Worm (Caenorhabditis elegans) whole organism, L4 larva: ENCODE measurements around the gene cku-80.

ENCODE experiments used
- D1046.2 ChIP-seq: fragments of 200-800 bp; sonication (Bioruptor generic); IDR thresholded peaks from 2 replicates; pipeline ENCODE4 v1.3.6; 2022; ENCODE audit warnings: missing genetic modification characterization, missing compliant biosample characterization
- F10B5.3 ChIP-seq: sonication (generic microtip); optimal IDR thresholded peaks from 2 replicates; lab custom pipeline; 2016; ENCODE audit warnings: mild to moderate bottlenecking, missing genetic modification characterization, missing compliant biosample characterization
- F26F4.8 ChIP-seq: fragments of 200-800 bp; sonication (Bioruptor generic); conservative IDR thresholded peaks from 2 replicates; pipeline ENCODE4 v1.3.6; 2022; ENCODE audit warnings: missing genetic modification characterization, missing compliant biosample characterization
- F49E8.2 ChIP-seq: sonication (generic microtip); optimal IDR thresholded peaks from 2 replicates; lab custom pipeline; 2016; ENCODE audit warnings: missing compliant biosample characterization, mild to moderate bottlenecking, missing genetic modification characterization, borderline replicate concordance
- R02D3.7 ChIP-seq: fragments of 150-350 bp; sonication (generic microtip); optimal IDR thresholded peaks from 3 replicates; lab custom pipeline; 2014; ENCODE audit warnings: missing biosample characterization, missing genetic modification characterization
- Y75B8A.6 ChIP-seq: fragments of 200-800 bp; sonication (Bioruptor generic); IDR thresholded peaks from 2 replicates; pipeline ENCODE4 v1.3.6; 2022; ENCODE audit warnings: missing genetic modification reagents, missing genetic modification characterization, missing compliant biosample characterization
- aha-1 ChIP-seq: fragments of 150-350 bp; peaks from one replicate; lab custom pipeline; 2014; ENCODE audit warnings: missing biosample characterization, missing genetic modification characterization
- arid-1 ChIP-seq: fragments of 200-800 bp; sonication (Bioruptor generic); conservative IDR thresholded peaks from 2 replicates; pipeline ENCODE4 v1.3.6; 2022; ENCODE audit warnings: missing genetic modification reagents, missing genetic modification characterization, missing compliant biosample characterization
- attf-4 ChIP-seq: sonication (generic microtip); optimal IDR thresholded peaks from 3 replicates; lab custom pipeline; 2017; ENCODE audit warnings: missing biosample characterization, missing genetic modification characterization
- ceh-28 ChIP-seq: fragments of 150-350 bp; optimal IDR thresholded peaks from 2 replicates; lab custom pipeline; 2014; ENCODE audit warnings: missing biosample characterization, missing genetic modification reagents, missing genetic modification characterization
- daf-16 ChIP-seq, 3 experiments: sonication (generic microtip); optimal IDR thresholded peaks; 2 replicates each; lab custom pipeline; 2016 to 2017; ENCODE audit warnings: missing genetic modification characterization in 3 of 3, missing genetic modification reagents in 3 of 3, mild to moderate bottlenecking in 2 of 3, missing compliant biosample characterization in 2 of 3, missing biosample characterization in 1 of 3, moderate library complexity in 1 of 3
- daf-19 ChIP-seq: fragments of 200-800 bp; sonication (Bioruptor generic); conservative IDR thresholded peaks from 2 replicates; pipeline ENCODE4 v1.3.6; 2022; ENCODE audit warnings: missing genetic modification characterization, missing compliant biosample characterization
- dmd-6 ChIP-seq: fragments of 200-800 bp; sonication (Bioruptor generic); IDR thresholded peaks from 2 replicates; pipeline ENCODE4 v1.3.6; 2022; ENCODE audit warnings: missing genetic modification reagents, missing genetic modification characterization, missing compliant biosample characterization
- dmd-8 ChIP-seq: fragments of 200-800 bp; sonication (Bioruptor generic); IDR thresholded peaks from 2 replicates; pipeline ENCODE4 v1.3.6; 2022; ENCODE audit warnings: missing genetic modification characterization, missing compliant biosample characterization
- dve-1 ChIP-seq: sonication (generic microtip); optimal IDR thresholded peaks from 2 replicates; lab custom pipeline; 2017; ENCODE audit warnings: antibody characterized with exemption, mild to moderate bottlenecking, missing genetic modification characterization, missing compliant biosample characterization; ENCODE audit not compliant: insufficient read depth
- egl-43 ChIP-seq: fragments of 200-800 bp; sonication (Bioruptor generic); IDR thresholded peaks from 2 replicates; pipeline ENCODE4 v1.3.6; 2022; ENCODE audit warnings: missing genetic modification reagents, missing genetic modification characterization, missing compliant biosample characterization
- hif-1 ChIP-seq, 2 experiments: sonication (generic microtip); optimal IDR thresholded peaks; 2 replicates each; lab custom pipeline; 2016 to 2017; ENCODE audit warnings: missing compliant biosample characterization in 2 of 2, missing genetic modification characterization in 2 of 2, missing genetic modification reagents in 2 of 2, missing genotype in 2 of 2, mild to moderate bottlenecking in 1 of 2
- hlh-30 ChIP-seq: sonication (generic microtip); optimal IDR thresholded peaks from 2 replicates; lab custom pipeline; 2017; ENCODE audit warnings: antibody characterized with exemption, mild to moderate bottlenecking, missing genetic modification characterization, missing compliant biosample characterization; ENCODE audit not compliant: insufficient read depth
- lim-7 ChIP-seq: fragments of 200-800 bp; sonication (Bioruptor generic); IDR thresholded peaks from 2 replicates; pipeline ENCODE4 v1.3.6; 2022; ENCODE audit warnings: missing genetic modification characterization, missing compliant biosample characterization
- lin-1 ChIP-seq: fragments of 200-800 bp; sonication (Bioruptor generic); IDR thresholded peaks from 2 replicates; pipeline ENCODE4 v1.3.6; 2022; ENCODE audit warnings: missing genetic modification reagents, missing genetic modification characterization, missing compliant biosample characterization
- lin-38 ChIP-seq: fragments of 200-800 bp; sonication (Bioruptor generic); IDR thresholded peaks from 2 replicates; pipeline ENCODE4 v1.3.6; 2022; ENCODE audit warnings: missing genetic modification reagents, missing genetic modification characterization, missing compliant biosample characterization
- lir-3 ChIP-seq: sonication (generic microtip); optimal IDR thresholded peaks from 2 replicates; lab custom pipeline; 2016; ENCODE audit warnings: mild to moderate bottlenecking, missing genetic modification characterization, missing compliant biosample characterization
- lsy-2 ChIP-seq, 2 experiments: fragments of 150-350 bp in 1 of 2; sonication (generic microtip) in 1 of 2; optimal IDR thresholded peaks; 2 replicates each; lab custom pipeline; 2014 to 2017; ENCODE audit warnings: missing biosample characterization in 2 of 2, missing genetic modification characterization in 2 of 2
- madf-5 ChIP-seq, 2 experiments: fragments of 200-800 bp; sonication (Bioruptor generic); IDR thresholded peaks; 2 replicates each; pipeline ENCODE4 v1.3.6; 2022; ENCODE audit warnings: missing compliant biosample characterization in 2 of 2, missing genetic modification characterization in 2 of 2
- mdl-1 ChIP-seq, 2 experiments: fragments of 150-350 bp in 1 of 2; sonication (generic microtip) in 1 of 2; optimal IDR thresholded peaks; 2 replicates each; lab custom pipeline; 2014 to 2017; ENCODE audit warnings: missing biosample characterization in 2 of 2, missing genetic modification characterization in 2 of 2
- mdt-29 ChIP-seq: fragments of 200-800 bp; sonication (Bioruptor generic); IDR thresholded peaks from 2 replicates; pipeline ENCODE4 v1.3.6; 2022; ENCODE audit warnings: missing genetic modification reagents, missing genetic modification characterization, missing compliant biosample characterization
- mep-1 ChIP-seq: fragments of 150-350 bp; sonication (generic microtip); optimal IDR thresholded peaks from 3 replicates; lab custom pipeline; 2014; ENCODE audit warnings: missing biosample characterization, missing genetic modification characterization
- mes-2 ChIP-seq: sonication (generic microtip); optimal IDR thresholded peaks from 2 replicates; lab custom pipeline; 2016; ENCODE audit warnings: missing genotype, mild to moderate bottlenecking, missing genetic modification characterization, missing compliant biosample characterization; ENCODE audit not compliant: poor library complexity, severe bottlenecking
- mxl-3 ChIP-seq: fragments of 200-800 bp; sonication (Bioruptor generic); optimal IDR thresholded peaks from 2 replicates; lab custom pipeline; 2018; ENCODE audit warnings: mild to moderate bottlenecking, missing genetic modification characterization, missing compliant biosample characterization
- nhr-102 ChIP-seq: sonication (generic microtip); optimal IDR thresholded peaks from 2 replicates; lab custom pipeline; 2016; ENCODE audit warnings: mild to moderate bottlenecking, missing genetic modification characterization, moderate library complexity, missing compliant biosample characterization
- nhr-48 ChIP-seq: sonication (generic microtip); optimal IDR thresholded peaks from 2 replicates; lab custom pipeline; 2016; ENCODE audit warnings: mild to moderate bottlenecking, missing genetic modification characterization, missing compliant biosample characterization
- pha-4 ChIP-seq, 2 experiments: fragments of 150-350 bp in 1 of 2; fragments of 200-800 bp in 1 of 2; sonication (Bioruptor generic) in 1 of 2; IDR thresholded peaks in 1 of 2; optimal IDR thresholded peaks in 1 of 2; 2 replicates each; pipeline versions ENCODE4 v1.3.6 to Lab custom; 2014 to 2022; ENCODE audit warnings: missing genetic modification characterization in 2 of 2, missing genetic modification reagents in 2 of 2, missing biosample characterization in 1 of 2, missing compliant biosample characterization in 1 of 2
- php-3 ChIP-seq: fragments of 200-800 bp; sonication (Bioruptor generic); IDR thresholded peaks from 2 replicates; pipeline ENCODE4 v1.3.6; 2022; ENCODE audit warnings: missing genetic modification reagents, missing genetic modification characterization, missing compliant biosample characterization
- pqm-1 ChIP-seq: sonication (generic microtip); optimal IDR thresholded peaks from 2 replicates; lab custom pipeline; 2017; ENCODE audit warnings: missing biosample characterization, missing genetic modification characterization
- skn-1 ChIP-seq: fragments of 150-350 bp; optimal IDR thresholded peaks from 2 replicates; lab custom pipeline; 2014; ENCODE audit warnings: missing biosample characterization, missing genetic modification characterization
- snpc-1.2 ChIP-seq: fragments of 200-800 bp; sonication (Bioruptor generic); IDR thresholded peaks from 2 replicates; pipeline ENCODE4 v1.3.6; 2022; ENCODE audit warnings: missing genetic modification reagents, missing genetic modification characterization, missing compliant biosample characterization
- tag-97 ChIP-seq: fragments of 200-800 bp; sonication (Bioruptor generic); IDR thresholded peaks from 2 replicates; pipeline ENCODE4 v1.3.6; 2022; ENCODE audit warnings: missing genetic modification characterization, missing compliant biosample characterization
- unc-130 ChIP-seq: sonication (generic microtip); optimal IDR thresholded peaks from 2 replicates; lab custom pipeline; 2016; ENCODE audit warnings: missing genetic modification reagents, missing genetic modification characterization, missing compliant biosample characterization
- unc-62 ChIP-seq, 3 experiments: fragments of 150-350 bp in 1 of 3; sonication (generic microtip); optimal IDR thresholded peaks in 2 of 3; peaks in 1 of 3; 1 replicate in 1 of 3; 2 replicates in 2 of 3; lab custom pipeline; 2014 to 2017; ENCODE audit warnings: missing biosample characterization in 3 of 3, missing genetic modification characterization in 3 of 3, missing genetic modification reagents in 3 of 3, missing genotype in 1 of 3
- vab-7 ChIP-seq: fragments of 200-800 bp; sonication (Bioruptor generic); IDR thresholded peaks from 2 replicates; pipeline ENCODE4 v1.3.6; 2022; ENCODE audit warnings: missing genetic modification reagents, missing genetic modification characterization, missing compliant biosample characterization
- zfp-3 ChIP-seq: fragments of 200-800 bp; sonication (Bioruptor generic); conservative IDR thresholded peaks from 2 replicates; pipeline ENCODE4 v1.3.6; 2022; ENCODE audit warnings: missing genetic modification reagents, missing genetic modification characterization, missing compliant biosample characterization
- zip-11 ChIP-seq: fragments of 200-800 bp; sonication (Bioruptor generic); IDR thresholded peaks from 2 replicates; pipeline ENCODE4 v1.3.6; 2022; ENCODE audit warnings: missing genetic modification characterization, missing compliant biosample characterization

Gene cku-80

ce11 chrIII:4444492-4444891 lies 24.8 kb downstream of the cku-80 start:
- no peak for TF ChIP-seq mdl-1 (tag; optimal IDR thresholded peaks at IDR 0.05; lab: Kevin White, UChicago)
- peak; percentile 9 for TF ChIP-seq aha-1
- TF ChIP-seq attf-4 (tag; lab: Kevin White, UChicago), result no peak

DNA sequence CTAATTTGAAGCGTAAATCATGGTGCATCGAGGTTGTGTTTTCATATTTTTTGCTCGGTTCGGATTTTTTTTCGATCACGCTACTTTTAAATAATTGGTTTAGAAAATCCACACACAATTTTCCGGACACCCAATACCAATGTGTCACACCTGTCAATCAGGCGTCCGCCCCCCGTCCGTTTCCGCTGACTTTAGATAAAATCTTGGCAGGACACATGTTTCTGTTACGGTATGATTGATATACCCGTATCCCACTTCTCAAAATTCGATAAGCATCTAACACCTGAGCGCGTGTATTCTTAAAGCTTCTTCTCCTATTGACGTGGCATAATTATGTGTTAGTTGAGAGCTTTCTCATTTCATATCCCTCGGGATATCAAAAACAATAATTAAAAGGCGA lies 28.4 kb downstream of the cku-80 start:
- no peak for TF ChIP-seq mxl-3 (GFP tag; lab: Kevin White, UChicago)
- no peak for TF ChIP-seq lsy-2 (tag; optimal IDR thresholded peaks at IDR 0.05; lab: Kevin White, UChicago)
- TF ChIP-seq aha-1, result peak; percentile 9
- TF ChIP-seq daf-19 (GFP tag; lab: Robert Waterston, UW), result no peak
- TF ChIP-seq F49E8.2 (tag; lab: Kevin White, UChicago), result no peak
- TF ChIP-seq zfp-3, result no peak
- TF ChIP-seq unc-62 (GFP tag; optimal IDR thresholded peaks at IDR 0.05 in 1 of 2; lab: Kevin White, UChicago), result peak in 1 of 2 experiments; percentile 89
- TF ChIP-seq unc-62 (tag; optimal IDR thresholded peaks at IDR 0.05; lab: Kevin White, UChicago), result no peak
- no peak for TF ChIP-seq arid-1 (GFP tag; lab: Robert Waterston, UW)
- TF ChIP-seq zip-11 (GFP tag; lab: Robert Waterston, UW), result no peak

ce11 chrIII:4449357-4449756 lies 29.7 kb downstream of the cku-80 start:
- peak; percentile 12 for TF ChIP-seq nhr-48 (tag; lab: Kevin White, UChicago)
- no peak for TF ChIP-seq lin-1 (GFP tag; lab: Robert Waterston, UW)
- TF ChIP-seq dmd-8 (GFP tag; lab: Robert Waterston, UW), result 0 out of 2 replicates have a peak, but pooled peaks have one; percentile 60
- TF ChIP-seq F26F4.8 (GFP tag; lab: Robert Waterston, UW), result 0 out of 2 replicates have a peak, but pooled peaks have one; percentile 28
- TF ChIP-seq hif-1 (tag; optimal IDR thresholded peaks at IDR 0.05; lab: Kevin White, UChicago), result no peak
- 0 out of 4 replicates have a peak, but pooled peaks have one; percentile 6 to 28 for TF ChIP-seq madf-5 (GFP tag; IDR thresholded peaks at IDR 0.05; lab: Robert Waterston, UW)
- TF ChIP-seq dmd-6 (GFP tag; lab: Robert Waterston, UW), result peak; percentile 32; the same call in 1 of the 2 replicates
- no peak for TF ChIP-seq tag-97 (GFP tag; lab: Robert Waterston, UW)
- TF ChIP-seq unc-130 (GFP tag; lab: Kevin White, UChicago), result peak; percentile 51
- TF ChIP-seq nhr-102 (tag; lab: Kevin White, UChicago), result peak; percentile 26
- peak; percentile 49; the same call in 1 of the 2 replicates for TF ChIP-seq vab-7
- peak; percentile 61; the same call in 1 of the 2 replicates for TF ChIP-seq lim-7 (GFP tag; lab: Robert Waterston, UW)
- no peak for TF ChIP-seq mdl-1 (tag; optimal IDR thresholded peaks at IDR 0.05; lab: Kevin White, UChicago)
- 0 out of 2 replicates have a peak, but pooled peaks have one; percentile 7 for TF ChIP-seq mdt-29 (GFP tag; lab: Robert Waterston, UW)
- no peak for TF ChIP-seq lir-3 (tag; lab: Kevin White, UChicago)
- TF ChIP-seq D1046.2 (GFP tag; lab: Robert Waterston, UW), result 0 out of 2 replicates have a peak, but pooled peaks have one; percentile 70
- peak; percentile 48 for TF ChIP-seq F49E8.2 (tag; lab: Kevin White, UChicago)
- TF ChIP-seq R02D3.7 (tag; lab: Kevin White, UChicago), result no peak
- TF ChIP-seq pha-4 (GFP tag; IDR thresholded peaks at IDR 0.05; lab: Robert Waterston, UW), result peak; percentile 41; the same call in 1 of the 2 replicates
- TF ChIP-seq pha-4 (tag; optimal IDR thresholded peaks at IDR 0.05; lab: Kevin White, UChicago), result no peak
- TF ChIP-seq php-3 (GFP tag; lab: Robert Waterston, UW), result 0 out of 2 replicates have a peak, but pooled peaks have one; percentile 21
- TF ChIP-seq mes-2 (tag; lab: Kevin White, UChicago), result peak; percentile 10
- TF ChIP-seq mep-1, result no peak
- peak in 1 of 2 experiments; percentile 47 for TF ChIP-seq unc-62 (GFP tag; optimal IDR thresholded peaks at IDR 0.05 in 1 of 2; lab: Kevin White, UChicago)
- TF ChIP-seq unc-62 (tag; optimal IDR thresholded peaks at IDR 0.05; lab: Kevin White, UChicago), result no peak
- TF ChIP-seq arid-1 (GFP tag; lab: Robert Waterston, UW), result peak; percentile 71
- TF ChIP-seq lin-38, result peak; percentile 63
- TF ChIP-seq dve-1 (tag; lab: Kevin White, UChicago), result peak; percentile 44
- TF ChIP-seq egl-43 (GFP tag; lab: Robert Waterston, UW), result 0 out of 2 replicates have a peak, but pooled peaks have one; percentile 41
- 0 out of 2 replicates have a peak, but pooled peaks have one; percentile 29 for TF ChIP-seq Y75B8A.6
- no peak for TF ChIP-seq mxl-3 (GFP tag; lab: Kevin White, UChicago)
- TF ChIP-seq skn-1, result no peak
- TF ChIP-seq daf-19 (GFP tag; lab: Robert Waterston, UW), result peak; percentile 46; the same call in 1 of the 2 replicates
- no peak for TF ChIP-seq pqm-1 (tag; lab: Kevin White, UChicago)
- TF ChIP-seq hlh-30, result peak; percentile 6
- no peak for TF ChIP-seq ceh-28 (tag; lab: Kevin White, UChicago)
- peak in 1 of 2 experiments; percentile 64 for TF ChIP-seq daf-16 (GFP tag; optimal IDR thresholded peaks at IDR 0.05; lab: Kevin White, UChicago)
- no peak for TF ChIP-seq daf-16 (tag; optimal IDR thresholded peaks at IDR 0.05; lab: Kevin White, UChicago)
- TF ChIP-seq snpc-1.2 (GFP tag; lab: Robert Waterston, UW), result 0 out of 2 replicates have a peak, but pooled peaks have one; percentile 53
- no peak for TF ChIP-seq F10B5.3 (tag; lab: Kevin White, UChicago)
